Worm (Caenorhabditis elegans): ENCODE results near the gene madf-11.

ce11 chrIII:5586925-5587324, 16.4 kb downstream of the madf-11 start, which contains the start of gene F56D2.2:
- no peak for TF ChIP-seq him-1 (tag; optimal IDR thresholded peaks at IDR 0.05)
- no peak for TF ChIP-seq dao-5 (tag; optimal IDR thresholded peaks at IDR 0.05)
